Worm (Caenorhabditis elegans): ENCODE results near the gene F07H5.10.

- no peak for TF ChIP-seq blmp-1 (tag; optimal IDR thresholded peaks at IDR 0.05)
- TF ChIP-seq lsy-2 (tag; optimal IDR thresholded peaks at IDR 0.05) = no peak
- TF ChIP-seq pha-4 (tag; optimal IDR thresholded peaks at IDR 0.05) = no peak
- no peak for TF ChIP-seq ceh-83 (GFP tag; optimal IDR thresholded peaks at IDR 0.05)
- TF ChIP-seq unc-39 (tag; optimal IDR thresholded peaks at IDR 0.05) = no peak
- no peak for TF ChIP-seq ztf-11 (tag; optimal IDR thresholded peaks at IDR 0.05)
- no peak for TF ChIP-seq snpc-4 (tag; optimal IDR thresholded peaks at IDR 0.05)
- TF ChIP-seq nhr-76 (tag; optimal IDR thresholded peaks at IDR 0.05) = no peak
- TF ChIP-seq bed-3 (GFP tag; optimal IDR thresholded peaks at IDR 0.05) = no peak
- TF ChIP-seq nhr-237 (tag; optimal IDR thresholded peaks at IDR 0.05) = no peak
- TF ChIP-seq elt-3 (tag; optimal IDR thresholded peaks at IDR 0.05) = no peak
- no peak for TF ChIP-seq nhr-28 (tag; optimal IDR thresholded peaks at IDR 0.05)
Measured at ce11 chrII:8832941-8833340, 24.6 kb upstream of the F07H5.10 start.
